Worm (Caenorhabditis elegans) whole organism, L3 larva: ENCODE results near the gene C28G1.10.
A peak's percentile ranks its signal among the peaks of the same experiment; 100 is the strongest.

ENCODE experiments used
- aly-2 ChIP-seq: fragments of 150-350 bp; optimal IDR thresholded peaks from 2 replicates; lab custom pipeline; 2014; ENCODE audit warnings: missing biosample characterization, missing genetic modification characterization
- ceh-16 ChIP-seq: sonication (generic microtip); optimal IDR thresholded peaks from 2 replicates; lab custom pipeline; 2017; ENCODE audit warnings: missing biosample characterization, missing genetic modification characterization
- ceh-82 ChIP-seq: fragments of 150-350 bp; optimal IDR thresholded peaks from 2 replicates; lab custom pipeline; 2014; ENCODE audit warnings: missing biosample characterization, missing genetic modification characterization
- daf-12 ChIP-seq: fragments of 150-350 bp; optimal IDR thresholded peaks from 2 replicates; lab custom pipeline; 2014; ENCODE audit warnings: missing biosample characterization, missing genetic modification reagents, missing genetic modification characterization
- egl-5 ChIP-seq: fragments of 150-350 bp; optimal IDR thresholded peaks from 2 replicates; lab custom pipeline; 2017; ENCODE audit warnings: missing biosample characterization, missing genetic modification reagents, missing genetic modification characterization, inconsistent platforms
- elt-2 ChIP-seq: sonication (generic microtip); optimal IDR thresholded peaks from 2 replicates; lab custom pipeline; 2016; ENCODE audit warnings: missing genetic modification reagents, mild to moderate bottlenecking, missing genetic modification characterization, missing compliant biosample characterization
- elt-3 ChIP-seq, 3 experiments: fragments of 150-350 bp in 1 of 3; sonication (generic microtip) in 2 of 3; optimal IDR thresholded peaks; 2 replicates in 2 of 3; 4 replicates in 1 of 3; lab custom pipeline; 2014 to 2017; ENCODE audit warnings: missing biosample characterization in 3 of 3, missing genetic modification characterization in 3 of 3
- eor-1 ChIP-seq, 2 experiments: fragments of 150-350 bp; optimal IDR thresholded peaks; 2 replicates each; lab custom pipeline; 2014 to 2018; ENCODE audit warnings: missing biosample characterization in 2 of 2, missing genetic modification characterization in 2 of 2
- fkh-10 ChIP-seq: sonication (generic microtip); optimal IDR thresholded peaks from 2 replicates; lab custom pipeline; 2017; ENCODE audit warnings: missing biosample characterization, missing genetic modification reagents, missing genetic modification characterization
- fkh-2 ChIP-seq: fragments of 150-350 bp; optimal IDR thresholded peaks from 2 replicates; lab custom pipeline; 2014; ENCODE audit warnings: missing biosample characterization, missing genetic modification reagents, missing genetic modification characterization
- hmg-11 ChIP-seq: sonication (generic microtip); optimal IDR thresholded peaks from 2 replicates; lab custom pipeline; 2016; ENCODE audit warnings: missing genetic modification characterization, missing compliant biosample characterization
- lin-15B ChIP-seq: fragments of 150-350 bp; optimal IDR thresholded peaks from 2 replicates; lab custom pipeline; 2014; ENCODE audit warnings: missing biosample characterization, missing genetic modification characterization
- lin-39 ChIP-seq: fragments of 150-350 bp; optimal IDR thresholded peaks from 2 replicates; lab custom pipeline; 2018; ENCODE audit warnings: missing biosample characterization, missing genetic modification reagents, missing genetic modification characterization
- lsy-12 ChIP-seq: sonication (generic microtip); optimal IDR thresholded peaks from 2 replicates; lab custom pipeline; 2016; ENCODE audit warnings: mild to moderate bottlenecking, missing genetic modification characterization, missing compliant biosample characterization
- nfya-1 ChIP-seq: sonication (generic microtip); optimal IDR thresholded peaks from 2 replicates; lab custom pipeline; 2017; ENCODE audit warnings: missing genetic modification characterization, mild to moderate bottlenecking, missing compliant biosample characterization, antibody characterized with exemption, moderate library complexity; ENCODE audit not compliant: insufficient read depth
- nhr-237 ChIP-seq: fragments of 150-350 bp; optimal IDR thresholded peaks from 2 replicates; lab custom pipeline; 2014; ENCODE audit warnings: missing biosample characterization, missing genetic modification characterization
- nhr-25 ChIP-seq: sonication (generic microtip); optimal IDR thresholded peaks from 2 replicates; lab custom pipeline; 2017; ENCODE audit warnings: missing biosample characterization, missing genetic modification characterization
- nhr-43 ChIP-seq: sonication (generic microtip); optimal IDR thresholded peaks from 2 replicates; lab custom pipeline; 2016; ENCODE audit warnings: mild to moderate bottlenecking, missing genetic modification characterization, missing compliant biosample characterization; ENCODE audit not compliant: poor library complexity, severe bottlenecking
- nhr-67 ChIP-seq: fragments of 150-350 bp; optimal IDR thresholded peaks from 2 replicates; lab custom pipeline; 2014; ENCODE audit warnings: missing biosample characterization, missing genetic modification characterization
- nhr-77 ChIP-seq: fragments of 150-350 bp; optimal IDR thresholded peaks from 2 replicates; lab custom pipeline; 2014; ENCODE audit warnings: missing biosample characterization, missing genetic modification characterization
- pha-4 ChIP-seq: fragments of 150-350 bp; optimal IDR thresholded peaks from 2 replicates; lab custom pipeline; 2014; ENCODE audit warnings: missing biosample characterization, missing genetic modification reagents, missing genetic modification characterization
- pqm-1 ChIP-seq: fragments of 150-350 bp; optimal IDR thresholded peaks from 2 replicates; lab custom pipeline; 2017; ENCODE audit warnings: missing biosample characterization, missing genetic modification characterization, inconsistent platforms
- skn-1 ChIP-seq: fragments of 150-350 bp; optimal IDR thresholded peaks from 2 replicates; lab custom pipeline; 2014; ENCODE audit warnings: missing biosample characterization, missing genetic modification characterization
- snpc-4 ChIP-seq: fragments of 150-350 bp; optimal IDR thresholded peaks from 2 replicates; lab custom pipeline; 2014; ENCODE audit warnings: missing biosample characterization, missing genetic modification characterization
- unc-39 ChIP-seq: sonication (generic microtip); optimal IDR thresholded peaks from 4 replicates; lab custom pipeline; 2017; ENCODE audit warnings: missing biosample characterization, missing genetic modification characterization
- unc-62 ChIP-seq: fragments of 150-350 bp; sonication (generic microtip); optimal IDR thresholded peaks from 4 replicates; lab custom pipeline; 2014; ENCODE audit warnings: missing biosample characterization, missing genetic modification reagents, missing genetic modification characterization
- ztf-4 ChIP-seq: fragments of 150-350 bp; optimal IDR thresholded peaks from 2 replicates; lab custom pipeline; 2014; ENCODE audit warnings: missing biosample characterization, missing genetic modification characterization

C28G1.10 gene

DNA sequence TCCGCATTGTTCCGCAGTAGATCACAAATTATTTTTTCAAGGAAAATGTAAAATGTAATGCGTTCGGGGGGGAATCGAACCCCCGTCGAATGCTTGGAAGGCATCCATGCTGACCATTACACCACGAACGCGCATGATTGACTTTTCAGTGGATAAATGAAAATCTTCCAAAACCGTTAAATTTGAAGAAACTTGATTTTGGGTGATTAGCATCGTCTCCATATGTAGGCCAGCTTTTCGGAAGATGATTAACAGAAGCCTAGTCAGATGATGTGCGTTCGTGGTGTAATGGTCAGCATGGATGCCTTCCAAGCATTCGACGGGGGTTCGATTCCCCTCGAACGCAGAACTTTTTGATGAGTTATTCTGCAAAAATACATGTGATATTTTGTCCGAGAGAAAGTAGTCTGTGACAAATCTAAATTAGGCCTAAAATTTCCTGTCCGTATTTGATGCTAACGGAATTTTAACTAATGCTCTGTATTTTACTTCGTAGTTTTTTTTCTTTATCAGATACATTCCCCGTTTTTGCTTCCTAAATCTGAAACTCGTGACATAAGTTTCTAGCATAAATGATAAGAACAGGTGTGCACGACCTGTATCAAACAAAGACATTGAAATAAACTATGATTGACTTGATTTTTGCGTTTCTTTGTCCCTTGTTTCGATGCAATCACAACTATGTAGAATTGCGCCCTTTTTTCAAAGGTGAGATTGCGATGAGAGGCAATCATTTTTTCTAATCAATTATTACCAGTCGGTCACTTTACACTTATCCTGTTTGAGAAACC lies at the start of gene C28G1.10:
Gene C28G1.10, plus strand, starts transcription at position 676 of the 791 bp plus-strand sequence.
- no peak for TF ChIP-seq egl-5 (tag; lab: Kevin White, UChicago)
- no peak for TF ChIP-seq lsy-12 (tag; lab: Kevin White, UChicago)
- TF ChIP-seq hmg-11 (tag; lab: Kevin White, UChicago): no peak
- TF ChIP-seq nhr-43 (tag; lab: Kevin White, UChicago): peak; percentile 73
- TF ChIP-seq nhr-25 (tag; lab: Kevin White, UChicago): peak; percentile 46
- peak; percentile 84 for TF ChIP-seq pqm-1
- TF ChIP-seq elt-2 (tag; lab: Kevin White, UChicago): peak; percentile 85
- no peak for TF ChIP-seq lin-15B (tag; lab: Kevin White, UChicago)
- no peak for TF ChIP-seq unc-39 (tag; lab: Kevin White, UChicago)
- TF ChIP-seq pha-4 (tag; lab: Kevin White, UChicago): peak; percentile 6

DNA sequence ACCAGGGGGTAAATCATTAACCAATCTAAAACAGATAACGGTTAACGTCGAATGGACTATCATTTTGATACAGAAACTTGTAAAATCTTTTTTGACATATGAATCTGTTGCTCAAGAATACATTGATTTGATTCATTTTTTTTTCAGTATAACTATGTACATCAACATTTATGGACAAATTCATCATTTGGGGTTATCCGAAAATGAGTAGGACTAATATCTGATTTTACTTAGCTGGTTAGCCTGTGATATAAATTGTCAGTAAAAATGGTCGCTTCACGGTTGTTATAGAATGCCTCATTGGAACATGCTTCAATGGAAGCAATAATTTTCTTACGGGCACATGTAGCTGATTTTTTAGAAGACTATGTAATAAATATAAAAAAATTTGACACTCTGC lies 49.3 kb upstream of the C28G1.10 start:
- TF ChIP-seq aly-2 (tag; lab: Kevin White, UChicago): no peak
- no peak for TF ChIP-seq eor-1 (tag; optimal IDR thresholded peaks at IDR 0.05; lab: Kevin White, UChicago)
- TF ChIP-seq ztf-4 (tag; lab: Kevin White, UChicago): no peak
- no peak for TF ChIP-seq daf-12
- no peak for TF ChIP-seq egl-5 (tag; lab: Kevin White, UChicago)
- TF ChIP-seq lin-39 (tag; lab: Kevin White, UChicago): no peak

DNA sequence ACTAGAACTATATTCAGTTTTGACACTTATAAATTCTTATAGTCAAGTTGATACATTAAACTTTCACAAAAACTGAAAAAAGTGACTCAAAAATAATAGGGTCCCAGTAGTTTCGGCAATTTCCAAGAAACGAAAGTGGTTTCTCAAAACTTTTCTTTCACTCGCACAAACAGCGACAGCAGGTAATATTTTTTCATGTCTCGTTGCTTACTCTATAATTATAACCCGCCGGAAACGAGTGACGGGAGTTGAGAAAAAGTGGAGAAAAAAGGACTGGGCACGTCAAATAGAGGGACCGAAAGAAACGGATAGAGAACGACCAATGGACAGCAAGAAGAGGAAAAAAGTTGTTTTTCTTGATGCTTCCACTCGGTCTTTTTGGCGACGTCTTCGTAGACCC lies 47.0 kb upstream of the C28G1.10 start:
- TF ChIP-seq lin-39 (tag; lab: Kevin White, UChicago) (peak; percentile 21), nfya-1 (tag; lab: Kevin White, UChicago) (peak; percentile 39), hmg-11 (tag; lab: Kevin White, UChicago) (peak; percentile 23), lin-15B (tag; lab: Kevin White, UChicago) (no peak)

DNA sequence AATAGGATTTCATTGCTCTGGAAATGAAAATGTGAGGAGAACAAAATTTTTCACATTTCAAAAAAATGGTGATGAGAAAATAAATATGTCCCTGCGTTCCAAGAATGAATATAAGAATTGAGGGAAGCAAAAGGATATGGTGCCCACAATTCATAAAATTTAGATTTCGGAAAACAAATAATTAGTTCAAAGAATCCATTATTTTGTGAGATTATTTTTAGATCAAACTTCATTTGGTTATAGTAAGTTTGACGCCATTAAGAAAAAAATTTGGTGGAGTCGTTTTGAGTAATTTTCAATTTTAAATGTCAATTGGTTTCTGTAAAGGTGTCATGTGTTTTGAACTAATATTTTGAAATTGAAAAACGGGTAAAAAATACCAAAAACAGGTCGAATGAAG lies 46.6 kb upstream of the C28G1.10 start:
- TF ChIP-seq unc-62 (GFP tag; lab: Kevin White, UChicago): no peak

DNA sequence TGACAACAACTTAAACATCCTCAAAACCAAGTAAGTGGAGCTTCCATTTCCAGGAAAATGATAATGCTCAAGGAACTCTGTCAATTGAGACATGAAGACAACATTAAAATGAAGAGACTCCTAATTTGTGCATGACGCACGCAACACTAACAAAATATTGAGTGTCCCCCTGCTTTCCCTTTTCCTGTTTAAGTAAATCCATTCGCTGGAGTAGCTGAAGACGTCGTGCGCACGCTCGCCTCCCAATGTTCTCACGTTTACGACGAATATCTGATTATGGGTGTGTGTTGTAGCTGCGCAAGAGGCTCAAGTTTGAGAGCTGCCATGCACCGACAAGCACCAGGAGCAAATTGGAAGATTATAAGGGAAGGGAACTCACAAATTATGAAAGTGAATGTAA lies 45.9 kb upstream of the C28G1.10 start:
- TF ChIP-seq lsy-12 (tag; lab: Kevin White, UChicago): no peak
- TF ChIP-seq nhr-77: no peak
- no peak for TF ChIP-seq daf-12
- peak; percentile 77 for TF ChIP-seq fkh-10
- peak; percentile 45 for TF ChIP-seq lin-39 (tag; lab: Kevin White, UChicago)
- TF ChIP-seq elt-3 (tag; optimal IDR thresholded peaks at IDR 0.05; lab: Kevin White, UChicago): no peak
- TF ChIP-seq nfya-1 (tag; lab: Kevin White, UChicago): peak; percentile 37
- no peak for TF ChIP-seq ceh-82
- no peak for TF ChIP-seq ceh-16 (tag; lab: Kevin White, UChicago)
- TF ChIP-seq fkh-2: no peak

DNA sequence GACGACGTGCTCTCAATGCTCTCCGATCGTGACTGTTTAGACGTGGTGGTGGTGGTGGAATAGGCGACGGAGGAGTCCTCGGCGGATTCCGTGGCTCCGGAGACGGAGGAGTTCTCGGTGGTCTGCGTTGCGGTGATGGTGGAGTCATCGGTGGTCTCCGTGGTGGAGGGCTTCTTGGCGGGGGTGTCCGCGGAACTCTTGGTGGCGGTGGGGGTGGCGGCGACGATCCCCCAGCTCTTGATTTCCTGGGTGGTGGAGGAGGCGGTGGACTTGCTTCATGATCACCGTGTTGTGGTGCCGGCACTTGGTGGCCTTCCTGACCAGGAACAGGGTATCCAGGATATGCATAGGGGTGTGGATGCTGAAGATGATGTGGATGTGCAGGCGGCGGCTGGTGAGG lies 41.4 kb upstream of the C28G1.10 start:
- TF ChIP-seq nhr-43 (tag; lab: Kevin White, UChicago) (no peak), ceh-82 (no peak), nhr-237 (tag; lab: Kevin White, UChicago) (no peak), ztf-4 (tag; lab: Kevin White, UChicago) (no peak), nhr-25 (tag; lab: Kevin White, UChicago) (no peak)
- TF ChIP-seq, all 47 proteins: peak for 0

DNA sequence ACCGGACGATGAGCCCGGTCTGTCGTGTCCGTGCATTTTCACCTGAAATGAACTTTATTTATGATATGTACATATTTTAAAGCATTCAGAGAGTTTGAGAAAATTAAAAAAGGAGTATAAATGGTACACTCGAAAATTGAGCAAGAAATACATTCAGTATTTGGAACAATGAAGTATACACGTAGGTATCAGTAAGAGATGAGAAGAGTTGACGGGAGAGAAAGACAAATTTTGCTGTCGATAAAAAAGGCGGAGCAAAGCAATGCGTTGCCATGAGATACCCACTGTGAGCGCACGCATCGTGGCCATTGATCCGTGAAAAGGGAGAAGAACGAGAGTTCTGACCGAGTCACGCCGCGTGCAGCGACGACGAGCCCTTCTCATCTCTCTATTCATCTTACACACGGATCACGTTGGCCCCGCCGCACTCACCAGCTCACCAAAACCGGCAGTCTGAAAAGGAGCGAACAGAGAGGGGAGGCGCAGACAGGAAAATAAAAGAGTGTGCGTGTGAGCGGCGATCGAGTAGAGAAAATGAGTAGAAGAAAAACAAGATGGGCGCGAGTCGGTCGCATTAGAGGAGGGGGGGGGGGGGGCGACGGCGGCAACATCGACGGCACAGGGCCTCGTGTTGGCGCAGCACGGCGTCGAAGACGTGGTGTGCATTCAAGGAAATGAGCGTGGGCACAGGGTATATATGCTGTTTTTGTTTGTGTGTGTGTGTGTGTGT lies 40.7 kb upstream of the C28G1.10 start, which contains the start of gene R04E5.8:
Gene R04E5.8, minus strand, starts transcription at position 51 of the 730 bp plus-strand sequence.
- TF ChIP-seq lin-39 (tag; lab: Kevin White, UChicago): peak; percentile 64
- peak; percentile 64 for TF ChIP-seq nfya-1 (tag; lab: Kevin White, UChicago)
- TF ChIP-seq lin-15B (tag; lab: Kevin White, UChicago): no peak
- peak; percentile 18 for TF ChIP-seq elt-2 (tag; lab: Kevin White, UChicago)
- TF ChIP-seq skn-1: peak; percentile 59
- peak; percentile 46 for TF ChIP-seq hmg-11 (tag; lab: Kevin White, UChicago)
- no peak for TF ChIP-seq daf-12
- TF ChIP-seq snpc-4 (tag; lab: Kevin White, UChicago): peak; percentile 42
- peak; percentile 24 for TF ChIP-seq egl-5 (tag; lab: Kevin White, UChicago)
- peak; percentile 8 for TF ChIP-seq pha-4 (tag; lab: Kevin White, UChicago)
- no peak for TF ChIP-seq nhr-67 (tag; lab: Kevin White, UChicago)
